Worm (Caenorhabditis elegans) whole organism, L1 larva: ENCODE results near the gene farl-11.
A peak's percentile ranks its signal among the peaks of the same experiment; 100 is the strongest.

ENCODE experiments used
- C16A3.4 ChIP-seq: fragments of 150-350 bp; optimal IDR thresholded peaks from 2 replicates; lab custom pipeline; 2014; ENCODE audit warnings: missing biosample characterization, missing genetic modification characterization
- F16B12.6 ChIP-seq: fragments of 150-350 bp; optimal IDR thresholded peaks from 2 replicates; lab custom pipeline; 2014; ENCODE audit warnings: missing biosample characterization, missing genetic modification characterization
- Y116A8C.19 ChIP-seq: sonication (generic microtip); optimal IDR thresholded peaks from 2 replicates; lab custom pipeline; 2016; ENCODE audit warnings: missing compliant biosample characterization, missing genetic modification characterization, borderline replicate concordance
- aly-2 ChIP-seq: fragments of 150-350 bp; optimal IDR thresholded peaks from 2 replicates; lab custom pipeline; 2014; ENCODE audit warnings: missing biosample characterization, missing genetic modification characterization
- blmp-1 ChIP-seq: fragments of 150-350 bp; optimal IDR thresholded peaks from 2 replicates; lab custom pipeline; 2014; ENCODE audit warnings: missing biosample characterization, missing genetic modification characterization
- ceh-63 ChIP-seq: fragments of 200-800 bp; sonication (Bioruptor generic); optimal IDR thresholded peaks from 2 replicates; lab custom pipeline; 2018; ENCODE audit warnings: mild to moderate bottlenecking, missing genetic modification characterization, missing compliant biosample characterization
- ceh-82 ChIP-seq, 3 experiments: fragments of 150-350 bp in 1 of 3; sonication (generic microtip) in 2 of 3; optimal IDR thresholded peaks; 2 replicates each; lab custom pipeline; 2014 to 2017; ENCODE audit warnings: missing biosample characterization in 3 of 3, missing genetic modification characterization in 3 of 3
- ceh-88 ChIP-seq: fragments of 200-800 bp; sonication (Bioruptor generic); IDR thresholded peaks from 2 replicates; pipeline ENCODE4 v1.3.6; 2022; ENCODE audit warnings: missing genetic modification characterization, missing compliant biosample characterization
- ceh-90 ChIP-seq: sonication (generic microtip); optimal IDR thresholded peaks from 2 replicates; lab custom pipeline; 2016; ENCODE audit warnings: missing genetic modification characterization, missing compliant biosample characterization
- dpl-1 ChIP-seq, 3 experiments: fragments of 150-350 bp in 2 of 3; sonication (generic microtip) in 1 of 3; optimal IDR thresholded peaks; 2 replicates each; lab custom pipeline; 2014 to 2017; ENCODE audit warnings: missing biosample characterization in 3 of 3, missing genetic modification characterization in 3 of 3, missing genetic modification reagents in 3 of 3
- efl-1 ChIP-seq, 4 experiments: fragments of 150-350 bp; optimal IDR thresholded peaks in 3 of 4; peaks in 1 of 4; 1 replicate in 1 of 4; 2 replicates in 3 of 4; lab custom pipeline; 2014; ENCODE audit warnings: missing biosample characterization in 2 of 4, missing genetic modification characterization in 2 of 4, missing genetic modification reagents in 2 of 4
- efl-3 ChIP-seq: fragments of 200-800 bp; sonication (Bioruptor generic); optimal IDR thresholded peaks from 2 replicates; lab custom pipeline; 2018; ENCODE audit warnings: mild to moderate bottlenecking, missing genetic modification characterization, missing compliant biosample characterization
- egl-13 ChIP-seq: sonication (generic microtip); optimal IDR thresholded peaks from 2 replicates; lab custom pipeline; 2016; ENCODE audit warnings: missing genotype, missing genetic modification reagents, missing genetic modification characterization, missing compliant biosample characterization
- elt-3 ChIP-seq, 6 experiments: fragments of 150-350 bp in 1 of 6; sonication (generic microtip); optimal IDR thresholded peaks; 2 replicates each; lab custom pipeline; 2017 to 2018; ENCODE audit warnings: missing biosample characterization in 6 of 6, missing genetic modification characterization in 6 of 6, inconsistent platforms in 1 of 6
- fkh-10 ChIP-seq: sonication (generic microtip); optimal IDR thresholded peaks from 2 replicates; lab custom pipeline; 2017; ENCODE audit warnings: missing biosample characterization, missing genetic modification reagents, missing genetic modification characterization
- fkh-8 ChIP-seq: sonication (generic microtip); optimal IDR thresholded peaks from 2 replicates; lab custom pipeline; 2016; ENCODE audit warnings: mild to moderate bottlenecking, missing genetic modification characterization, missing compliant biosample characterization
- fos-1 ChIP-seq: fragments of 150-350 bp; optimal IDR thresholded peaks from 2 replicates; lab custom pipeline; 2014; ENCODE audit warnings: missing biosample characterization, missing genetic modification characterization
- hpl-2 ChIP-seq: fragments of 150-350 bp; optimal IDR thresholded peaks from 2 replicates; lab custom pipeline; 2014; ENCODE audit warnings: missing biosample characterization, missing genetic modification reagents, missing genetic modification characterization
- jun-1 ChIP-seq: fragments of 150-350 bp; optimal IDR thresholded peaks from 2 replicates; lab custom pipeline; 2014; ENCODE audit warnings: missing biosample characterization, missing genetic modification reagents, missing genetic modification characterization
- lin-13 ChIP-seq: fragments of 150-350 bp; optimal IDR thresholded peaks from 2 replicates; lab custom pipeline; 2014; ENCODE audit warnings: missing biosample characterization, missing genetic modification reagents, missing genetic modification characterization
- lin-14 ChIP-seq: fragments of 200-800 bp; sonication (Bioruptor generic); optimal IDR thresholded peaks from 2 replicates; lab custom pipeline; 2018; ENCODE audit warnings: mild to moderate bottlenecking, missing genetic modification characterization, moderate library complexity, missing compliant biosample characterization
- lin-15B ChIP-seq: fragments of 150-350 bp; sonication (generic microtip); optimal IDR thresholded peaks from 3 replicates; lab custom pipeline; 2014; ENCODE audit warnings: missing biosample characterization, missing genetic modification characterization
- lin-35 ChIP-seq, 2 experiments: fragments of 150-350 bp; optimal IDR thresholded peaks; 2 replicates each; lab custom pipeline; 2014; ENCODE audit warnings: missing biosample characterization in 2 of 2, missing genetic modification characterization in 2 of 2, missing genetic modification reagents in 2 of 2
- lin-39 ChIP-seq: fragments of 150-350 bp; optimal IDR thresholded peaks from 2 replicates; lab custom pipeline; 2014; ENCODE audit warnings: missing biosample characterization, missing genetic modification reagents, missing genetic modification characterization
- lsy-2 ChIP-seq, 2 experiments: fragments of 150-350 bp; optimal IDR thresholded peaks; 2 replicates each; lab custom pipeline; 2014; ENCODE audit warnings: missing biosample characterization in 2 of 2, missing genetic modification characterization in 2 of 2
- mab-9 ChIP-seq: fragments of 200-800 bp; sonication (Bioruptor generic); IDR thresholded peaks from 2 replicates; pipeline ENCODE4 v1.3.6; 2022; ENCODE audit warnings: missing genetic modification reagents, missing genetic modification characterization, missing compliant biosample characterization
- mef-2 ChIP-seq: fragments of 150-350 bp; optimal IDR thresholded peaks from 2 replicates; lab custom pipeline; 2014; ENCODE audit warnings: missing biosample characterization, missing genetic modification characterization
- mep-1 ChIP-seq: fragments of 150-350 bp; optimal IDR thresholded peaks from 2 replicates; lab custom pipeline; 2014; ENCODE audit warnings: missing biosample characterization, missing genetic modification characterization
- nhr-11 ChIP-seq: fragments of 150-350 bp; optimal IDR thresholded peaks from 2 replicates; lab custom pipeline; 2014; ENCODE audit warnings: missing biosample characterization, missing genetic modification characterization
- nhr-77 ChIP-seq: fragments of 150-350 bp; optimal IDR thresholded peaks from 2 replicates; lab custom pipeline; 2014; ENCODE audit warnings: missing biosample characterization, missing genetic modification characterization
- nhr-85 ChIP-seq: sonication (generic microtip); peaks from one replicate; lab custom pipeline; 2016; ENCODE audit warnings: missing genetic modification characterization, inconsistent platforms, missing compliant biosample characterization
- nhr-90 ChIP-seq: sonication (generic microtip); optimal IDR thresholded peaks from 2 replicates; lab custom pipeline; 2016; ENCODE audit warnings: mild to moderate bottlenecking, missing genetic modification characterization, missing compliant biosample characterization; ENCODE audit not compliant: poor library complexity
- pax-3 ChIP-seq: fragments of 200-800 bp; sonication (Bioruptor generic); optimal IDR thresholded peaks from 2 replicates; lab custom pipeline; 2018; ENCODE audit warnings: mild to moderate bottlenecking, missing genetic modification characterization, moderate library complexity, missing compliant biosample characterization
- sox-4 ChIP-seq: sonication (generic microtip); optimal IDR thresholded peaks from 2 replicates; lab custom pipeline; 2016; ENCODE audit warnings: missing genetic modification characterization, missing compliant biosample characterization
- tlp-1 ChIP-seq: fragments of 150-350 bp; optimal IDR thresholded peaks from 2 replicates; lab custom pipeline; 2014; ENCODE audit warnings: missing biosample characterization, missing genetic modification characterization
- unc-98 ChIP-seq: fragments of 200-800 bp; sonication (Bioruptor generic); IDR thresholded peaks from 2 replicates; pipeline ENCODE4 v1.3.6; 2022; ENCODE audit warnings: missing genetic modification characterization, missing compliant biosample characterization
- zip-4 ChIP-seq: fragments of 200-800 bp; sonication (Bioruptor generic); optimal IDR thresholded peaks from 2 replicates; lab custom pipeline; 2018; ENCODE audit warnings: mild to moderate bottlenecking, missing genetic modification characterization, moderate library complexity, missing compliant biosample characterization
- ztf-11 ChIP-seq, 2 experiments: sonication (generic microtip); optimal IDR thresholded peaks; 2 replicates each; lab custom pipeline; 2016 to 2017; ENCODE audit warnings: missing genetic modification characterization in 2 of 2, missing biosample characterization in 1 of 2, missing compliant biosample characterization in 1 of 2

Gene farl-11

DNA sequence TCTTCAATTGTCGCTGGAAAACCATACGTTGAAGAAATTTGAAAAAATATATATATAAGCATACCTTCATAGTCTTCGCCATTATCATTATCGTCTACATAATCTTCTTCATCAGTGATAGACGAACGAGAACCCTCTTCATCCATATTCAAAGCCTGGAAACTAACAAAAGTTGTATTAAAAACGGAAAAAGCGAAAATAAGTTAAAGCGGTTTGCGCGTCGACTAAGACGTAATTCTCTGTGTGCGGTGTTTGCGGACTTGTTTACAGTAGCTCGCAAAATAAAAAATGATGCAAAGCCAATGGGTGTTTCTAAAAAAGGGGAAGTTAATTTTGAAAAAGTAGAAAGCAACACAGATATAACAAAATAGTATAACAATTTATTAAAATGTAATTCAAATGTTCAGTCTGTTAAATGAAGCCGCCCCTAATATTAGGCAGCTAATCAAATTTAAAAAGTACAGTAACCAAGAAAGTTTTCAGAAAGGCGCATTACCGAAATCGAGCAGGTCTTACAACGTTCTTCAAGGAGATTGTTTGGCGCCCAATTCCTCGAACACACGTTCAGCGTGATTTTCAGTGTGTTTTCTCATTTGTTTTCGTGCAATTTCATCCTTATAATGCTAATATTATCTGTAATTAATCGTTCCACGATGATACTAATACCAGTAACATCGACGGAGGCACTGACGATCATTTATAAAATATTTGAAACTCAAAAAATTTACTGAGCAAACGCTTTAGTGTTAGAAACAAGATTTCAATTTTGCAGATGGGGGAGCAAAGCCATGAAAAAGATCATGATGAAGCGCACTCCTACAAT lies 27.2 kb upstream of the farl-11 start, which contains the start of the genes T07F8.4 and gld-3:
Gene T07F8.4 (minus strand): TSS at position 162 of the 823 bp plus-strand sequence.
Gene gld-3 (plus strand): TSS at position 773 of the 823 bp plus-strand sequence.
- TF ChIP-seq aly-2 (tag; lab: Kevin White, UChicago) (no peak), C16A3.4 (tag; lab: Kevin White, UChicago) (peak; percentile 47), mab-9 (GFP tag; lab: Robert Waterston, UW) (no peak), lin-35 (GFP tag; optimal IDR thresholded peaks at IDR 0.05; lab: Kevin White, UChicago) (peak; percentile 44 to 62), lin-39 (tag; lab: Kevin White, UChicago) (no peak), nhr-90 (tag; lab: Kevin White, UChicago) (no peak), blmp-1 (tag; lab: Kevin White, UChicago) (peak; percentile 60), fkh-8 (no peak), dpl-1 (GFP tag; optimal IDR thresholded peaks at IDR 0.05; lab: Kevin White, UChicago) (peak; percentile 8 to 63 (median 29)), lsy-2 (tag; optimal IDR thresholded peaks at IDR 0.05; lab: Kevin White, UChicago) (peak; percentile 84 to 97), sox-4 (tag; lab: Kevin White, UChicago) (no peak), fkh-10 (GFP tag; lab: Kevin White, UChicago) (no peak), nhr-11 (no peak), F16B12.6 (tag; lab: Kevin White, UChicago) (peak; percentile 81), egl-13 (no peak), lin-13 (GFP tag; lab: Kevin White, UChicago) (no peak), ceh-82 (tag; optimal IDR thresholded peaks at IDR 0.05; lab: Kevin White, UChicago) (no peak), efl-1 (optimal IDR thresholded peaks at IDR 0.05; lab: Kevin White, UChicago) (peak; percentile 39 to 43), efl-1 (GFP tag; optimal IDR thresholded peaks at IDR 0.05 in 1 of 2; lab: Kevin White, UChicago) (peak; percentile 50 to 55), ceh-88 (no peak), ceh-90 (tag; lab: Kevin White, UChicago) (no peak), efl-3 (GFP tag; lab: Kevin White, UChicago) (no peak), nhr-77 (tag; lab: Kevin White, UChicago) (no peak), mep-1 (tag; lab: Kevin White, UChicago) (peak; percentile 75)

DNA sequence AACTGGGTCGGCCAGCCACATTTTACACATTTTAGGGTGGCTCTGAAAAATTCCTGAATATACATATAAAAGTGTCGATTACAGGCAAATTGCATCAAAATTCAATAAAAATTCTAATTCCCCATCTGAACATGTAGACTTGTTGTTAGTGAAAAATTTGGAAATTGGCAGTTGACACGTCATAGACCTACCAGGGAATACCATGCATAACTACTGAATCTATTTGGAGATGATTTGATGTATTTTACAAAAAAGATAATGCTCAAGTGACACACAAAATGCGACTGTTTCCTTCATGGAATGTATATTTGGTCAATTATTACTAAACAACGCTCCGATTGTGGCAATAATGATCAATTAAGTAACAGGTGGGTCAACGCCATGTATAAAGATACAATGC lies 21.6 kb upstream of the farl-11 start, which contains the start of gene F10E7.1:
Gene F10E7.1 (plus strand): TSS at position 301 of the 400 bp plus-strand sequence.
- no peak for TF ChIP-seq tlp-1 (tag; lab: Kevin White, UChicago)
- no peak for TF ChIP-seq lin-14
- TF ChIP-seq lin-39 (tag; lab: Kevin White, UChicago), result no peak
- TF ChIP-seq nhr-11, result no peak
- no peak for TF ChIP-seq unc-98 (GFP tag; lab: Robert Waterston, UW)
- no peak for TF ChIP-seq lin-15B (tag; lab: Kevin White, UChicago)
- no peak for TF ChIP-seq elt-3 (tag; optimal IDR thresholded peaks at IDR 0.05; lab: Kevin White, UChicago)
- TF ChIP-seq ceh-63 (GFP tag; lab: Kevin White, UChicago), result no peak
- no peak for TF ChIP-seq hpl-2 (GFP tag; lab: Kevin White, UChicago)
- no peak for TF ChIP-seq nhr-90 (tag; lab: Kevin White, UChicago)
- TF ChIP-seq pax-3 (tag; lab: Kevin White, UChicago), result no peak
- no peak for TF ChIP-seq mef-2 (tag; lab: Kevin White, UChicago)
- TF ChIP-seq nhr-85 (tag; lab: Kevin White, UChicago), result no peak
- TF ChIP-seq zip-4, result no peak
- no peak for TF ChIP-seq fos-1 (tag; lab: Kevin White, UChicago)
- no peak for TF ChIP-seq Y116A8C.19 (tag; lab: Kevin White, UChicago)
- no peak for TF ChIP-seq ztf-11 (tag; optimal IDR thresholded peaks at IDR 0.05; lab: Kevin White, UChicago)
- TF ChIP-seq jun-1, result no peak
